Fruit fly (Drosophila melanogaster) whole organism, adult: ENCODE results near the gene CG6414.

ENCODE experiments used
- CG11617 ChIP-seq: fragments of 200-800 bp; sonication (Bioruptor generic); optimal IDR thresholded peaks from 2 replicates; lab custom pipeline; 2017; ENCODE audit warnings: mild to moderate bottlenecking, missing biosample characterization, missing genetic modification reagents, missing genetic modification characterization
- CG5204 ChIP-seq: fragments of 200-800 bp; sonication (Bioruptor generic); optimal IDR thresholded peaks from 2 replicates; lab custom pipeline; 2016; ENCODE audit warnings: missing biosample characterization, missing genetic modification characterization
- CG7101 ChIP-seq: fragments of 200-800 bp; sonication (Bioruptor generic); optimal IDR thresholded peaks from 2 replicates; lab custom pipeline; 2018; ENCODE audit warnings: missing biosample characterization, mild to moderate bottlenecking, missing genetic modification characterization, moderate library complexity
- bab1 ChIP-seq: fragments of 200-800 bp; sonication (Bioruptor generic); optimal IDR thresholded peaks from 3 replicates; lab custom pipeline; 2019; ENCODE audit warnings: missing biosample characterization, mild to moderate bottlenecking, missing genetic modification characterization, moderate library complexity
- cnc ChIP-seq, 2 experiments: fragments of >200 bp; optimal IDR thresholded peaks; 2 replicates each; lab custom pipeline; 2017
- kay ChIP-seq: fragments of 200-800 bp; sonication (Bioruptor generic); peaks from one replicate; lab custom pipeline; 2016; ENCODE audit warnings: missing biosample characterization, missing genetic modification characterization, borderline replicate concordance
- ovo ChIP-seq: fragments of 200-800 bp; sonication (Bioruptor generic); optimal IDR thresholded peaks from 2 replicates; lab custom pipeline; 2016; ENCODE audit warnings: missing biosample characterization, missing genetic modification characterization
- pad ChIP-seq: fragments of 200-800 bp; sonication (Bioruptor generic); optimal IDR thresholded peaks from 3 replicates; lab custom pipeline; 2017; ENCODE audit warnings: missing biosample characterization, missing genetic modification characterization, mild to moderate bottlenecking, moderate library complexity, missing genetic modification reagents
- tj ChIP-seq: fragments of 200-800 bp; sonication (Bioruptor generic); optimal IDR thresholded peaks from 3 replicates; lab custom pipeline; 2017; ENCODE audit warnings: missing biosample characterization, mild to moderate bottlenecking, missing genetic modification characterization, moderate library complexity
- toe ChIP-seq: fragments of 200-800 bp; sonication (Bioruptor generic); optimal IDR thresholded peaks from 2 replicates; lab custom pipeline; 2016; ENCODE audit warnings: missing biosample characterization, missing genetic modification characterization

dm6 chrX:3931669-3932068 is 39.5 kb downstream of the CG6414 start:
- TF ChIP-seq tj (GFP tag; lab: Kevin White, UChicago) (no peak), CG7101 (no peak), ovo (GFP tag; lab: Kevin White, UChicago) (no peak), cnc (optimal IDR thresholded peaks at IDR 0.05; lab: Kevin White, UChicago) (no peak), kay (peak; percentile 4), toe (GFP tag; lab: Kevin White, UChicago) (no peak), CG11617 (no peak), pad (no peak), bab1 (GFP tag; lab: Kevin White, UChicago) (no peak), CG5204 (no peak)
